Worm (Caenorhabditis elegans) whole organism, midembryonic: ENCODE data around the gene gldi-2.

Experiments used
- cog-1 ChIP-seq: sonication (generic microtip); optimal IDR thresholded peaks from 2 replicates; lab custom pipeline; 2016; ENCODE audit warnings: missing genetic modification characterization, missing compliant biosample characterization
- flt-1 ChIP-seq: fragments of 200-800 bp; sonication (Bioruptor generic); IDR thresholded peaks from 2 replicates; pipeline ENCODE4 v1.3.6; 2022; ENCODE audit warnings: missing genetic modification characterization, missing compliant biosample characterization
- ztf-23 ChIP-seq: fragments of 200-800 bp; sonication (Bioruptor generic); IDR thresholded peaks from 2 replicates; pipeline ENCODE4 v1.3.6; 2022; ENCODE audit warnings: missing genetic modification reagents, missing genetic modification characterization, missing compliant biosample characterization

ce11 chrII:6783377-6783829 lies at the start of gene gldi-2:
- TF ChIP-seq cog-1 (tag; lab: Kevin White, UChicago) (no peak), ztf-23 (GFP tag; lab: Robert Waterston, UW) (no peak), flt-1 (GFP tag; lab: Robert Waterston, UW) (no peak)
